Worm (Caenorhabditis elegans) whole organism, L4 larva: ENCODE data around the gene cdh-9.

Source experiments
- lsy-2 ChIP-seq, 2 experiments: fragments of 150-350 bp in 1 of 2; sonication (generic microtip) in 1 of 2; optimal IDR thresholded peaks; 2 replicates each; lab custom pipeline; 2014 to 2017; ENCODE audit warnings: missing biosample characterization in 2 of 2, missing genetic modification characterization in 2 of 2
- zip-11 ChIP-seq: fragments of 200-800 bp; sonication (Bioruptor generic); IDR thresholded peaks from 2 replicates; pipeline ENCODE4 v1.3.6; 2022; ENCODE audit warnings: missing genetic modification characterization, missing compliant biosample characterization

The cdh-9 gene

DNA sequence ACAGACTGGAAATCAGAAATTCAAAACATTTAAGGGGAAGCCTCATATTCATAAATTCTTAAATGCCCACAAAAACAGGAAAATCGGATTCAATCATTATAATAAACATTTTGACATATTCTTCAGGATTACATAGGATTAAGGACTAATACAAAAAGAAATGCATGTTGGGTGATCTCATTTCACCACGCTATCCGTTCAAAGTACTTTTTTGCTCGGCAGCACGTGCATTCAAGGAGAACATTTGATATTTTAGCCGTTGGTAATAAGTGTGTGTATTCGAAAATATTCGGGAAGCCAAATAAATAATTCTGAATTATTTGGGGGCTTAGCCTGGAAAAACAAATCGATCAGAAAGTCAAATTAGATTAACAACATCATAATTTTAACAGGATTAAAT, 55.6 kb downstream of the cdh-9 start:
- TF ChIP-seq zip-11 (GFP tag; lab: Robert Waterston, UW) (no peak), lsy-2 (tag; optimal IDR thresholded peaks at IDR 0.05; lab: Kevin White, UChicago) (no peak)
